Worm (Caenorhabditis elegans) whole organism, late embryonic: ENCODE measurements around the gene bath-26.
"Not testable (repeated sequence)": the region's sequence is repeated elsewhere in the genome, so short reads cannot be mapped to it uniquely, and the experiment has no call there.

Experiments
- C08G9.2 ChIP-seq: sonication (generic microtip); optimal IDR thresholded peaks from 2 replicates; lab custom pipeline; 2016; ENCODE audit warnings: mild to moderate bottlenecking, missing genetic modification characterization, moderate library complexity, missing compliant biosample characterization
- K02D7.2 ChIP-seq: sonication (generic microtip); optimal IDR thresholded peaks from 2 replicates; lab custom pipeline; 2017; ENCODE audit warnings: mild to moderate bottlenecking, missing genetic modification characterization, missing compliant biosample characterization
- ama-1 ChIP-seq: fragments of 150-350 bp; optimal IDR thresholded peaks from 2 replicates; lab custom pipeline; 2014
- ceh-14 ChIP-seq: sonication (generic microtip); optimal IDR thresholded peaks from 2 replicates; lab custom pipeline; 2016; ENCODE audit warnings: missing genotype, missing genetic modification characterization, missing compliant biosample characterization
- ceh-18 ChIP-seq: sonication (generic microtip); optimal IDR thresholded peaks from 2 replicates; lab custom pipeline; 2016; ENCODE audit warnings: missing genetic modification characterization, missing compliant biosample characterization
- ceh-2 ChIP-seq: sonication (generic microtip); optimal IDR thresholded peaks from 2 replicates; lab custom pipeline; 2016; ENCODE audit warnings: missing genotype, missing genetic modification characterization, missing compliant biosample characterization
- ceh-24 ChIP-seq: sonication (generic microtip); optimal IDR thresholded peaks from 2 replicates; lab custom pipeline; 2016; ENCODE audit warnings: mild to moderate bottlenecking, missing genetic modification characterization, missing compliant biosample characterization
- ceh-30 ChIP-seq: fragments of 150-350 bp; optimal IDR thresholded peaks from 2 replicates; lab custom pipeline; 2014; ENCODE audit warnings: missing biosample characterization, missing genetic modification characterization
- ceh-45 ChIP-seq: fragments of 200-800 bp; sonication (Bioruptor generic); IDR thresholded peaks from 2 replicates; pipeline ENCODE4 v1.3.6; 2022; ENCODE audit warnings: missing genetic modification reagents, missing genetic modification characterization, missing compliant biosample characterization
- che-1 ChIP-seq: sonication (generic microtip); optimal IDR thresholded peaks from 2 replicates; lab custom pipeline; 2016; ENCODE audit warnings: mild to moderate bottlenecking, missing genetic modification characterization, missing compliant biosample characterization
- eyg-1 ChIP-seq: sonication (generic microtip); optimal IDR thresholded peaks from 2 replicates; lab custom pipeline; 2016; ENCODE audit warnings: missing genotype, missing genetic modification characterization, missing compliant biosample characterization
- fax-1 ChIP-seq: sonication (generic microtip); optimal IDR thresholded peaks from 2 replicates; lab custom pipeline; 2016; ENCODE audit warnings: missing genotype, missing genetic modification characterization, missing compliant biosample characterization
- fkh-10 ChIP-seq: fragments of 150-350 bp; optimal IDR thresholded peaks from 2 replicates; lab custom pipeline; 2014; ENCODE audit warnings: missing biosample characterization, missing genetic modification reagents, missing genetic modification characterization
- fkh-6 ChIP-seq: sonication (generic microtip); optimal IDR thresholded peaks from 2 replicates; lab custom pipeline; 2016; ENCODE audit warnings: missing genetic modification characterization, missing compliant biosample characterization
- hlh-30 ChIP-seq: sonication (generic microtip); optimal IDR thresholded peaks from 2 replicates; lab custom pipeline; 2017; ENCODE audit warnings: antibody characterized with exemption, missing genetic modification characterization, missing compliant biosample characterization; ENCODE audit not compliant: insufficient read depth
- hlh-8 ChIP-seq: sonication (generic microtip); optimal IDR thresholded peaks from 2 replicates; lab custom pipeline; 2016; ENCODE audit warnings: missing genotype, missing genetic modification characterization, missing compliant biosample characterization
- madf-2 ChIP-seq: sonication (generic microtip); optimal IDR thresholded peaks from 2 replicates; lab custom pipeline; 2017; ENCODE audit warnings: missing genetic modification characterization, missing compliant biosample characterization
- odd-2 ChIP-seq: sonication (generic microtip); optimal IDR thresholded peaks from 2 replicates; lab custom pipeline; 2017; ENCODE audit warnings: antibody characterized with exemption, mild to moderate bottlenecking, missing genetic modification characterization, missing compliant biosample characterization
- pat-9 ChIP-seq: fragments of 200-800 bp; sonication (Bioruptor generic); optimal IDR thresholded peaks from 2 replicates; lab custom pipeline; 2018; ENCODE audit warnings: mild to moderate bottlenecking, missing genetic modification characterization, moderate library complexity, missing compliant biosample characterization
- pax-1 ChIP-seq: fragments of 150-350 bp; optimal IDR thresholded peaks from 2 replicates; lab custom pipeline; 2014; ENCODE audit warnings: missing biosample characterization, missing genetic modification characterization
- pha-4 ChIP-seq: fragments of 150-350 bp; optimal IDR thresholded peaks from 2 replicates; lab custom pipeline; 2018; ENCODE audit warnings: missing biosample characterization, missing genetic modification reagents, missing genetic modification characterization
- ref-2 ChIP-seq: sonication (generic microtip); optimal IDR thresholded peaks from 2 replicates; lab custom pipeline; 2016; ENCODE audit warnings: missing genetic modification characterization, missing compliant biosample characterization
- rnt-1 ChIP-seq: sonication (generic microtip); optimal IDR thresholded peaks from 2 replicates; lab custom pipeline; 2016; ENCODE audit warnings: missing genetic modification characterization, missing compliant biosample characterization
- sdc-2 ChIP-seq: sonication (generic microtip); optimal IDR thresholded peaks from 2 replicates; lab custom pipeline; 2016; ENCODE audit warnings: missing genotype, missing genetic modification characterization, missing compliant biosample characterization
- sox-2 ChIP-seq: fragments of 200-800 bp; sonication (Bioruptor generic); IDR thresholded peaks from 2 replicates; pipeline ENCODE4 v1.3.6; 2022; ENCODE audit warnings: missing genetic modification reagents, missing genetic modification characterization, missing compliant biosample characterization
- sox-4 ChIP-seq: sonication (generic microtip); optimal IDR thresholded peaks from 2 replicates; lab custom pipeline; 2017; ENCODE audit warnings: mild to moderate bottlenecking, missing genetic modification characterization, inconsistent platforms, missing compliant biosample characterization
- tbx-2 ChIP-seq: sonication (generic microtip); optimal IDR thresholded peaks from 2 replicates; lab custom pipeline; 2016; ENCODE audit warnings: missing genetic modification characterization, missing compliant biosample characterization
- unc-3 ChIP-seq, 2 experiments: fragments of 200-800 bp in 1 of 2; sonication (Bioruptor generic) in 1 of 2; sonication (generic microtip) in 1 of 2; conservative IDR thresholded peaks in 1 of 2; optimal IDR thresholded peaks in 1 of 2; 2 replicates each; pipeline versions ENCODE4 v1.3.6 to Lab custom; 2016 to 2022; ENCODE audit warnings: missing compliant biosample characterization in 2 of 2, missing genetic modification characterization in 2 of 2, missing genetic modification reagents in 1 of 2
- unc-55 ChIP-seq: sonication (generic microtip); optimal IDR thresholded peaks from 2 replicates; lab custom pipeline; 2017; ENCODE audit warnings: missing biosample characterization, missing genetic modification reagents, missing genetic modification characterization
- zip-5 ChIP-seq: sonication (generic microtip); optimal IDR thresholded peaks from 2 replicates; lab custom pipeline; 2016; ENCODE audit warnings: missing genetic modification characterization, missing compliant biosample characterization

The bath-26 gene

DNA sequence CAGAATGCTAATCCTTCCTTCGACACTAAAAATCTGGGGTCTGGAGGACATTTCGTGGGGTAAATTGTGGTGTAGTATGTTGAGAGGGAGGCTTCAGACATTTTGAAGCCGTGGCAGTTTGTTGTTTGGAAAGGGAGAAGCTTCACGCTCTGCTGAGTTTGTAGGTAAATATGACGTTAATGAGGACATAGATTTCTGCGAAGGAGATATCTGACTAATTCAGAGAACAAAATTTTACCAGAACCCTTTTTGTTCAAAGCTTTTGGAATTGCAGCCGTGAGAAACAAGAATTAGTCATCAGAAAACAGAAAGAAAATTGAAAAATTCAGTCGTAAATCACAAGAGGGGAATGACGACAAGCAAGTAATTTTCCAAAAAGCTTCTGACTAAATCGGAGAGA is 39.9 kb upstream of the bath-26 start, which contains the start of gene srh-72:
Gene srh-72 (minus strand): TSS at position 101 of the 400 bp plus-strand sequence.
- TF ChIP-seq pha-4 (no peak), fkh-10 (GFP tag; lab: Kevin White, UChicago) (no peak), unc-3 (GFP tag; conservative IDR thresholded peaks at IDR 0.05; lab: Robert Waterston, UW) (no peak), unc-3 (tag; optimal IDR thresholded peaks at IDR 0.05; lab: Kevin White, UChicago) (no peak), sox-2 (GFP tag; lab: Robert Waterston, UW) (no peak), odd-2 (tag; lab: Kevin White, UChicago) (no peak), fax-1 (tag; lab: Kevin White, UChicago) (no peak), che-1 (no peak), ceh-2 (no peak), zip-5 (no peak), unc-55 (no peak), madf-2 (tag; lab: Kevin White, UChicago) (no peak), eyg-1 (tag; lab: Kevin White, UChicago) (no peak), pat-9 (tag; lab: Kevin White, UChicago) (no peak), ama-1 (lab: Kevin White, UChicago) (no peak), ref-2 (no peak)
- TF ChIP-seq, all 69 proteins: peak for 0

DNA sequence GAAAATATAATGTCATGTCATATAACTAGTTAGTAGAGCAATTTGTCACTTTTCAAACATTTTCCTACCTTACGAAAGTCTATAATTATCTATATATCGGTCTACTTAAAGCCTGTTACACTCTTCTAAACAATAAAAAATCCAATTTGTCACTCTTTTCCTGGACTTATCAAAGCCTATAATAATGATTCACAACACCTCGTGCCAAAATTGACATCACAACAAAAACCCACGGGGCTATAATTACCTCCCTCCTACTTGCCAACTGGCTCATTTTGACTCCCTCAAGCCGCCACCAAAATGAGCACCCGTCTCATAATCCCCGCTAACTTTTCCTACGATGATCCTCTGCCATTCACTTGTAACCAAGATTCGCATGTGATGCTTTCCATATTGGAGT is 35.8 kb upstream of the bath-26 start, which contains the start of gene srg-20:
Gene srg-20 (plus strand): TSS at position 301 of the 400 bp plus-strand sequence.
- not testable (repeated sequence) for TF ChIP-seq sox-2 (GFP tag; lab: Robert Waterston, UW); ceh-30; pax-1
- TF ChIP-seq, all 69 proteins: peak for 0; not testable (repeated sequence) for 69

DNA sequence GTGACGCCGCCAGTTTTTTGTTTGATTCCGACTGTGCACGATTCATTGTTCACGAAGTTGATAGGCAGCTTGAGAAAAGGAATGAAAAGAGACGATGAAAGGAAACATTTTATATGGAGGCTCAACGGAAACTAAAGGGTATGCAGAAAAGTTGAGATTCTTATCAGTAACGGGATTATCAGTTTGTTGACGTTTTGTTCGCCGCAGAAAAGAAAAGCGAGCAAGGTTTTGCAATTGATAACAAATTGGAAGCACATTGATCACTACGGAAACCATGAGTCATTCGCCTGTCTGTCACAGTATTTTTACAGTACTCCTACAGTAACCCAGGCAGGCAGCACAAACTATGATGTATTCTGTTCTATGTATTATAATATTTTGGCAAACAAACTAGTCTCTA is 35.4 kb upstream of the bath-26 start:
- no peak for TF ChIP-seq sox-2 (GFP tag; lab: Robert Waterston, UW)

ce11 chrII:1633490-1633889 is 32.9 kb upstream of the bath-26 start, which contains the start of gene C08E3.1:
TSS of gene C08E3.1 (plus strand) at chrII:1633790.
- not testable (repeated sequence) for TF ChIP-seq fax-1 (tag; lab: Kevin White, UChicago); pat-9 (tag; lab: Kevin White, UChicago); rnt-1

ce11 chrII:1632216-1632615 is 31.7 kb upstream of the bath-26 start, which contains the start of gene C08E3.13:
TSS of gene C08E3.13 (minus strand) at chrII:1632316.
- not testable (repeated sequence) for TF ChIP-seq unc-3 (GFP tag; conservative IDR thresholded peaks at IDR 0.05; lab: Robert Waterston, UW); unc-3 (tag; optimal IDR thresholded peaks at IDR 0.05; lab: Kevin White, UChicago); tbx-2 (tag; lab: Kevin White, UChicago); pat-9 (tag; lab: Kevin White, UChicago)
- TF ChIP-seq, all 69 proteins: peak for 0; not testable (repeated sequence) for 69

DNA sequence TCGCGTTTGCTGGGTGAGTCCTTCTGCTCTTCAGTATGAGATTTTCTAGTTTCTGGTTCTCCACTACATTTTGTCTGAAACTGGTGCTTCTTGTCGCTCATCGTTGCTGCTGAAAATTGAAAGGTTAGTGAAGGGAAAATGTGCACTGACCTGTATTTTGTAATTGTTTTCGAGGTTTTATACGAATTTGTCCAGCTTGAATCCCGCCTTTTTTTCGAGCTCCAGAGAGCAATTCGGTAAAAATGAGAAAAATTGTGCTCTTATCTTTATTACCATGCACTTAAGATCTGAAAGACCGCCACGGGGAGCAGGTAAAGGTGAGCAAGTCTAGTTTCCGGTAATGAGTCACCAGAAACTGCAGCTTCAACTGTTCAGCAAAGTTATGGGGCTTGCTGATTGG is 27.2 kb upstream of the bath-26 start, which contains the start of gene C08E3.15:
Gene C08E3.15 (minus strand): TSS at position 101 of the 400 bp plus-strand sequence.
- not testable (repeated sequence) for TF ChIP-seq pax-1; ceh-14 (tag; lab: Kevin White, UChicago); fkh-6 (tag; lab: Kevin White, UChicago)
- TF ChIP-seq, all 69 proteins: peak for 0; not testable (repeated sequence) for 69

- TF ChIP-seq sox-4 (no peak), ceh-18 (tag; lab: Kevin White, UChicago) (no peak), sdc-2 (no peak), K02D7.2 (no peak), hlh-30 (tag; lab: Kevin White, UChicago) (no peak), ceh-45 (GFP tag; lab: Robert Waterston, UW) (no peak), C08G9.2 (tag; lab: Kevin White, UChicago) (no peak), hlh-8 (tag; lab: Kevin White, UChicago) (no peak), ceh-14 (tag; lab: Kevin White, UChicago) (no peak), ceh-24 (tag; lab: Kevin White, UChicago) (no peak)
These were observed 25.1 kb upstream of the bath-26 start, which contains the start of gene C08E3.14 for ce11 chrII:1625666-1626065. TSS of gene C08E3.14 (plus strand) at chrII:1625966.
